Fruit fly (Drosophila melanogaster) whole organism, prepupa: Measurements from ENCODE around the gene CG46042.

ENCODE experiments used
- Blimp-1 ChIP-seq: fragments of 200-800 bp; sonication (Bioruptor generic); optimal IDR thresholded peaks from 3 replicates; lab custom pipeline; 2017; ENCODE audit warnings: missing biosample characterization, missing genetic modification characterization, mild to moderate bottlenecking, moderate library complexity, missing genetic modification reagents
- CG11294 ChIP-seq: fragments of 200-800 bp; sonication (Bioruptor generic); IDR thresholded peaks from 2 replicates; pipeline ENCODE4 v1.3.6; 2022; ENCODE audit warnings: missing biosample characterization, missing genetic modification characterization
- CG11762 ChIP-seq: fragments of 200-800 bp; sonication (Bioruptor generic); optimal IDR thresholded peaks from 3 replicates; lab custom pipeline; 2016; ENCODE audit warnings: missing biosample characterization, missing genetic modification characterization; ENCODE audit not compliant: insufficient read depth
- CG15336 ChIP-seq: fragments of 200-800 bp; sonication (Bioruptor generic); IDR thresholded peaks from 2 replicates; pipeline ENCODE4 v1.3.6; 2022; ENCODE audit warnings: missing biosample characterization, missing genetic modification characterization
- CG1621 ChIP-seq: fragments of 200-800 bp; sonication (Bioruptor generic); optimal IDR thresholded peaks from 3 replicates; lab custom pipeline; 2018; ENCODE audit warnings: missing biosample characterization, mild to moderate bottlenecking, missing genetic modification characterization
- CG16779 ChIP-seq: fragments of 200-800 bp; sonication (Bioruptor generic); optimal IDR thresholded peaks from 3 replicates; lab custom pipeline; 2017; ENCODE audit warnings: missing biosample characterization, mild to moderate bottlenecking, missing genetic modification characterization
- CG3032 ChIP-seq: fragments of 200-800 bp; optimal IDR thresholded peaks from 2 replicates; lab custom pipeline; 2019; ENCODE audit warnings: missing biosample characterization, mild to moderate bottlenecking, missing genetic modification characterization, moderate library complexity
- CG31627 ChIP-seq: fragments of 200-800 bp; sonication (Bioruptor generic); optimal IDR thresholded peaks from 3 replicates; lab custom pipeline; 2016; ENCODE audit warnings: missing biosample characterization, missing genetic modification characterization
- CG32006 ChIP-seq: fragments of 200-800 bp; sonication (Bioruptor generic); optimal IDR thresholded peaks from 3 replicates; lab custom pipeline; 2017; ENCODE audit warnings: missing biosample characterization, mild to moderate bottlenecking, missing genetic modification characterization
- CG34406 ChIP-seq: fragments of 200-800 bp; sonication (Bioruptor generic); optimal IDR thresholded peaks from 3 replicates; lab custom pipeline; 2016; ENCODE audit warnings: missing biosample characterization, missing genetic modification characterization
- CG4318 ChIP-seq: fragments of 200-800 bp; sonication (Bioruptor generic); optimal IDR thresholded peaks from 3 replicates; lab custom pipeline; 2017; ENCODE audit warnings: missing biosample characterization, mild to moderate bottlenecking, missing genetic modification characterization
- CG6163 ChIP-seq: fragments of 200-800 bp; sonication (Bioruptor generic); IDR thresholded peaks from 3 replicates; pipeline ENCODE4 v1.3.6; 2022; ENCODE audit warnings: missing biosample characterization, missing genetic modification characterization
- CG6276 ChIP-seq: fragments of 200-800 bp; sonication (Bioruptor generic); optimal IDR thresholded peaks from 2 replicates; lab custom pipeline; 2017; ENCODE audit warnings: missing biosample characterization, mild to moderate bottlenecking, missing genetic modification characterization
- CG6792 ChIP-seq: fragments of 200-800 bp; sonication (Bioruptor generic); optimal IDR thresholded peaks from 3 replicates; lab custom pipeline; 2016; ENCODE audit warnings: missing biosample characterization, missing genetic modification characterization
- CG6854 ChIP-seq: fragments of 200-800 bp; sonication (Bioruptor generic); optimal IDR thresholded peaks from 2 replicates; lab custom pipeline; 2017; ENCODE audit warnings: missing biosample characterization, mild to moderate bottlenecking, missing genetic modification characterization
- CG8119 ChIP-seq: fragments of 200-800 bp; sonication (Bioruptor generic); IDR thresholded peaks from 3 replicates; pipeline ENCODE4 v1.3.6; 2022; ENCODE audit warnings: missing biosample characterization, missing genetic modification characterization
- CG8319 ChIP-seq: fragments of 200-800 bp; sonication (Bioruptor generic); optimal IDR thresholded peaks from 3 replicates; lab custom pipeline; 2016; ENCODE audit warnings: missing biosample characterization, missing genetic modification characterization
- CG9139 ChIP-seq: fragments of 200-800 bp; sonication (Bioruptor generic); optimal IDR thresholded peaks from 3 replicates; lab custom pipeline; 2017; ENCODE audit warnings: missing biosample characterization, mild to moderate bottlenecking, missing genetic modification characterization
- Eip78C ChIP-seq: fragments of 200-800 bp; sonication (Bioruptor generic); peaks from one replicate; lab custom pipeline; 2016; ENCODE audit warnings: missing biosample characterization, missing genetic modification characterization
- Eip93F ChIP-seq: fragments of 200-800 bp; sonication (Bioruptor generic); optimal IDR thresholded peaks from 2 replicates; lab custom pipeline; 2016; ENCODE audit warnings: missing biosample characterization, mild to moderate bottlenecking, missing genetic modification characterization
- Ets96B ChIP-seq: fragments of 200-800 bp; optimal IDR thresholded peaks from 2 replicates; lab custom pipeline; 2019; ENCODE audit warnings: missing biosample characterization, mild to moderate bottlenecking, missing genetic modification characterization, moderate library complexity
- Hr38 ChIP-seq: sonication (Bioruptor generic); optimal IDR thresholded peaks from 2 replicates; lab custom pipeline; 2016; ENCODE audit warnings: missing biosample characterization, missing genetic modification characterization
- Hr39 ChIP-seq: fragments of 200-800 bp; sonication (Bioruptor generic); optimal IDR thresholded peaks from 2 replicates; lab custom pipeline; 2016; ENCODE audit warnings: missing biosample characterization, missing genetic modification characterization
- Hr4 ChIP-seq: fragments of 200-800 bp; sonication (Bioruptor generic); optimal IDR thresholded peaks from 3 replicates; lab custom pipeline; 2016; ENCODE audit warnings: missing biosample characterization, missing genetic modification characterization
- Lpt ChIP-seq: fragments of 200-800 bp; sonication (Bioruptor generic); optimal IDR thresholded peaks from 3 replicates; lab custom pipeline; 2016; ENCODE audit warnings: missing biosample characterization, missing genetic modification characterization
- Met ChIP-seq: fragments of 200-800 bp; sonication (Bioruptor generic); optimal IDR thresholded peaks from 3 replicates; lab custom pipeline; 2016; ENCODE audit warnings: missing biosample characterization, missing genetic modification characterization
- OdsH ChIP-seq: fragments of 200-800 bp; sonication (Bioruptor generic); optimal IDR thresholded peaks from 3 replicates; lab custom pipeline; 2016; ENCODE audit warnings: missing biosample characterization, missing genetic modification characterization
- Sox102F ChIP-seq: fragments of 200-800 bp; sonication (Bioruptor generic); optimal IDR thresholded peaks from 2 replicates; lab custom pipeline; 2016; ENCODE audit warnings: missing biosample characterization, mild to moderate bottlenecking, missing genetic modification characterization
- Sox14 ChIP-seq: fragments of 200-800 bp; sonication (Bioruptor generic); optimal IDR thresholded peaks from 3 replicates; lab custom pipeline; 2016; ENCODE audit warnings: missing biosample characterization, missing genetic modification characterization
- Sox15 ChIP-seq: fragments of 200-800 bp; sonication (Bioruptor generic); optimal IDR thresholded peaks from 3 replicates; lab custom pipeline; 2016; ENCODE audit warnings: missing biosample characterization, missing genetic modification characterization
- achi ChIP-seq: fragments of 200-800 bp; sonication (Bioruptor generic); optimal IDR thresholded peaks from 3 replicates; lab custom pipeline; 2016; ENCODE audit warnings: missing biosample characterization, missing genetic modification characterization
- dsx ChIP-seq: fragments of 200-800 bp; optimal IDR thresholded peaks from 3 replicates; lab custom pipeline; 2019; ENCODE audit warnings: missing biosample characterization, mild to moderate bottlenecking, missing genetic modification characterization, moderate library complexity; ENCODE audit not compliant: poor library complexity, severe bottlenecking
- esn ChIP-seq: fragments of 200-800 bp; sonication (Bioruptor generic); optimal IDR thresholded peaks from 2 replicates; lab custom pipeline; 2016; ENCODE audit warnings: missing biosample characterization, mild to moderate bottlenecking, missing genetic modification characterization, moderate library complexity
- fd85E ChIP-seq: fragments of 200-800 bp; sonication (Bioruptor generic); optimal IDR thresholded peaks from 3 replicates; lab custom pipeline; 2016; ENCODE audit warnings: missing biosample characterization, missing genetic modification characterization
- fkh ChIP-seq: fragments of 200-800 bp; sonication (Bioruptor generic); optimal IDR thresholded peaks from 3 replicates; lab custom pipeline; 2017; ENCODE audit warnings: missing biosample characterization, mild to moderate bottlenecking, missing genetic modification characterization, moderate library complexity
- lz ChIP-seq: fragments of 200-800 bp; sonication (Bioruptor generic); optimal IDR thresholded peaks from 3 replicates; lab custom pipeline; 2016; ENCODE audit warnings: missing biosample characterization, missing genetic modification characterization
- net ChIP-seq: fragments of 200-800 bp; sonication (Bioruptor generic); optimal IDR thresholded peaks from 3 replicates; lab custom pipeline; 2016; ENCODE audit warnings: missing biosample characterization, missing genetic modification characterization
- salr ChIP-seq, 2 experiments: fragments of 200-800 bp; sonication (Bioruptor generic); optimal IDR thresholded peaks; 3 replicates each; lab custom pipeline; 2016 to 2018; ENCODE audit warnings: missing biosample characterization in 2 of 2, missing genetic modification characterization in 2 of 2, mild to moderate bottlenecking in 1 of 2
- spab ChIP-seq: fragments of 200-800 bp; sonication (Bioruptor generic); optimal IDR thresholded peaks from 2 replicates; lab custom pipeline; 2017; ENCODE audit warnings: missing biosample characterization, mild to moderate bottlenecking, missing genetic modification characterization, missing genetic modification reagents
- ss ChIP-seq, 2 experiments: fragments of 200-800 bp; sonication (Bioruptor generic); optimal IDR thresholded peaks; 2 replicates in 1 of 2; 3 replicates in 1 of 2; lab custom pipeline; 2017 to 2018; ENCODE audit warnings: mild to moderate bottlenecking in 2 of 2, missing biosample characterization in 2 of 2, missing genetic modification characterization in 2 of 2, moderate library complexity in 1 of 2
- svp ChIP-seq: fragments of 200-800 bp; sonication (Bioruptor generic); peaks from one replicate; lab custom pipeline; 2016; ENCODE audit warnings: missing biosample characterization, missing genetic modification characterization
- topi ChIP-seq: fragments of 200-800 bp; sonication (Bioruptor generic); optimal IDR thresholded peaks from 3 replicates; lab custom pipeline; 2016; ENCODE audit warnings: missing biosample characterization, missing genetic modification characterization
- vri ChIP-seq: fragments of 200-800 bp; sonication (Bioruptor generic); optimal IDR thresholded peaks from 3 replicates; lab custom pipeline; 2016; ENCODE audit warnings: missing biosample characterization, mild to moderate bottlenecking, missing genetic modification characterization

CG46042 gene

dm6 chr3R:19917739-19918138 is 24.5 kb downstream of the CG46042 start, which contains the start of gene CG4465:
TSS of gene CG4465 (minus strand) at chr3R:19917839.
- TF ChIP-seq fkh (peak; percentile 19), CG15336 (GFP tag; lab: Robert Waterston, UW) (no peak)

dm6 chr3R:19915312-19915711 is 26.9 kb downstream of the CG46042 start, which contains the start of the genes Xport-A and Xport-B:
TSS of gene Xport-A (minus strand) at chr3R:19915412.
TSS of gene Xport-B (minus strand) at chr3R:19915412.
- TF ChIP-seq vri (GFP tag; lab: Kevin White, UChicago) (no peak), fkh (no peak), svp (no peak), CG11762 (GFP tag; lab: Kevin White, UChicago) (no peak), CG32006 (GFP tag; lab: Kevin White, UChicago) (no peak), CG6163 (GFP tag; lab: Robert Waterston, UW) (no peak), Sox15 (GFP tag; lab: Kevin White, UChicago) (no peak), Hr38 (GFP tag; lab: Kevin White, UChicago) (no peak), CG16779 (tag; lab: Kevin White, UChicago) (no peak), CG31627 (no peak), Hr4 (no peak), Ets96B (no peak), OdsH (GFP tag; lab: Kevin White, UChicago) (no peak), ss (GFP tag; optimal IDR thresholded peaks at IDR 0.05; lab: Kevin White, UChicago) (no peak)
- TF ChIP-seq, all 60 proteins: peak for 0

dm6 chr3R:19911030-19911429 is 31.2 kb downstream of the CG46042 start:
- TF ChIP-seq CG8119: no peak
- TF ChIP-seq Eip93F (GFP tag; lab: Kevin White, UChicago): no peak
- no peak for TF ChIP-seq dsx
- TF ChIP-seq CG1621 (tag; lab: Kevin White, UChicago): no peak
- TF ChIP-seq Ets96B: no peak
- no peak for TF ChIP-seq net
- no peak for TF ChIP-seq svp
- no peak for TF ChIP-seq salr (GFP tag; optimal IDR thresholded peaks at IDR 0.05; lab: Kevin White, UChicago)
- no peak for TF ChIP-seq Hr38 (GFP tag; lab: Kevin White, UChicago)
- TF ChIP-seq CG3032 (tag; lab: Kevin White, UChicago): no peak
- no peak for TF ChIP-seq Hr39
- TF ChIP-seq Sox14 (GFP tag; lab: Kevin White, UChicago): no peak
- TF ChIP-seq CG11294 (GFP tag; lab: Robert Waterston, UW): no peak
- no peak for TF ChIP-seq Met (GFP tag; lab: Kevin White, UChicago)

dm6 chr3R:19910302-19911029 is 31.7 kb downstream of the CG46042 start:
- TF ChIP-seq CG34406 (GFP tag; lab: Kevin White, UChicago): no peak
- no peak for TF ChIP-seq CG6792 (GFP tag; lab: Kevin White, UChicago)
- TF ChIP-seq CG6854 (GFP tag; lab: Kevin White, UChicago): peak; percentile 37
- TF ChIP-seq Hr38 (GFP tag; lab: Kevin White, UChicago): no peak
- no peak for TF ChIP-seq CG6163 (GFP tag; lab: Robert Waterston, UW)
- no peak for TF ChIP-seq esn (GFP tag; lab: Kevin White, UChicago)
- peak; percentile 82 for TF ChIP-seq Eip78C (GFP tag; lab: Kevin White, UChicago)
- TF ChIP-seq Met (GFP tag; lab: Kevin White, UChicago): no peak
- peak; percentile 2 for TF ChIP-seq dsx
- TF ChIP-seq Eip93F (GFP tag; lab: Kevin White, UChicago): peak; percentile 48
- TF ChIP-seq CG9139 (GFP tag; lab: Kevin White, UChicago): no peak
- no peak for TF ChIP-seq Lpt (GFP tag; lab: Kevin White, UChicago)
- no peak for TF ChIP-seq CG4318 (GFP tag; lab: Kevin White, UChicago)
- no peak for TF ChIP-seq fd85E (GFP tag; lab: Kevin White, UChicago)
- no peak for TF ChIP-seq Hr39
- no peak for TF ChIP-seq spab (GFP tag; lab: Kevin White, UChicago)
- TF ChIP-seq CG11762 (GFP tag; lab: Kevin White, UChicago): no peak
- no peak for TF ChIP-seq Blimp-1 (GFP tag; lab: Kevin White, UChicago)
- no peak for TF ChIP-seq CG6276 (GFP tag; lab: Kevin White, UChicago)
- TF ChIP-seq achi (GFP tag; lab: Kevin White, UChicago): no peak
- TF ChIP-seq CG31627: no peak
- no peak for TF ChIP-seq CG8319 (GFP tag; lab: Kevin White, UChicago)
- peak; percentile 83 for TF ChIP-seq vri (GFP tag; lab: Kevin White, UChicago)
- no peak for TF ChIP-seq lz (GFP tag; lab: Kevin White, UChicago)
- TF ChIP-seq ss (GFP tag; optimal IDR thresholded peaks at IDR 0.05; lab: Kevin White, UChicago): no peak
- TF ChIP-seq Hr4: no peak
- no peak for TF ChIP-seq Sox102F
- TF ChIP-seq CG11294 (GFP tag; lab: Robert Waterston, UW): no peak
- no peak for TF ChIP-seq CG16779 (tag; lab: Kevin White, UChicago)
- peak; percentile 94 for TF ChIP-seq svp
- no peak for TF ChIP-seq topi (GFP tag; lab: Kevin White, UChicago)
- no peak for TF ChIP-seq CG3032 (tag; lab: Kevin White, UChicago)
